Fruit fly (Drosophila melanogaster) whole organism, adult: ENCODE measurements around the gene CG18636.

Source experiments
- CG11617 ChIP-seq: fragments of 200-800 bp; sonication (Bioruptor generic); optimal IDR thresholded peaks from 2 replicates; lab custom pipeline; 2017; ENCODE audit warnings: mild to moderate bottlenecking, missing biosample characterization, missing genetic modification reagents, missing genetic modification characterization
- CG12768 ChIP-seq: fragments of 200-800 bp; sonication (Bioruptor generic); optimal IDR thresholded peaks from 2 replicates; lab custom pipeline; 2017; ENCODE audit warnings: missing biosample characterization, missing genetic modification characterization, mild to moderate bottlenecking, moderate library complexity, missing genetic modification reagents
- CG14711 ChIP-seq: fragments of 200-800 bp; sonication (Bioruptor generic); optimal IDR thresholded peaks from 2 replicates; lab custom pipeline; 2018; ENCODE audit warnings: missing biosample characterization, mild to moderate bottlenecking, missing genetic modification characterization, moderate library complexity
- CG1620 ChIP-seq: fragments of 200-800 bp; sonication (Bioruptor generic); optimal IDR thresholded peaks from 2 replicates; lab custom pipeline; 2016; ENCODE audit warnings: missing biosample characterization, missing genetic modification characterization
- CG33017 ChIP-seq: fragments of 200-800 bp; sonication (Bioruptor generic); optimal IDR thresholded peaks from 2 replicates; lab custom pipeline; 2018; ENCODE audit warnings: missing biosample characterization, mild to moderate bottlenecking, missing genetic modification characterization, moderate library complexity
- CG5204 ChIP-seq: fragments of 200-800 bp; sonication (Bioruptor generic); optimal IDR thresholded peaks from 2 replicates; lab custom pipeline; 2016; ENCODE audit warnings: missing biosample characterization, missing genetic modification characterization
- CG7045 ChIP-seq: fragments of 200-800 bp; sonication (Bioruptor generic); optimal IDR thresholded peaks from 2 replicates; lab custom pipeline; 2017; ENCODE audit warnings: missing biosample characterization, mild to moderate bottlenecking, missing genetic modification characterization
- CG7101 ChIP-seq: fragments of 200-800 bp; sonication (Bioruptor generic); optimal IDR thresholded peaks from 2 replicates; lab custom pipeline; 2018; ENCODE audit warnings: missing biosample characterization, mild to moderate bottlenecking, missing genetic modification characterization, moderate library complexity
- Clk ChIP-seq: fragments of 200-800 bp; sonication (Bioruptor generic); optimal IDR thresholded peaks from 2 replicates; lab custom pipeline; 2017; ENCODE audit warnings: missing biosample characterization, missing genetic modification characterization
- Crg-1 ChIP-seq: fragments of 200-800 bp; sonication (Bioruptor generic); optimal IDR thresholded peaks from 2 replicates; lab custom pipeline; 2016; ENCODE audit warnings: missing biosample characterization, missing genetic modification characterization
- Hr96 ChIP-seq: fragments of 200-800 bp; sonication (Bioruptor generic); optimal IDR thresholded peaks from 2 replicates; lab custom pipeline; 2016; ENCODE audit warnings: missing biosample characterization, missing genetic modification characterization
- Mnt ChIP-seq: fragments of 200-800 bp; sonication (Bioruptor generic); optimal IDR thresholded peaks from 2 replicates; lab custom pipeline; 2016; ENCODE audit warnings: missing biosample characterization, mild to moderate bottlenecking, missing genetic modification characterization
- bab1 ChIP-seq: fragments of 200-800 bp; sonication (Bioruptor generic); optimal IDR thresholded peaks from 3 replicates; lab custom pipeline; 2019; ENCODE audit warnings: missing biosample characterization, mild to moderate bottlenecking, missing genetic modification characterization, moderate library complexity
- cic ChIP-seq: fragments of 200-800 bp; sonication (Bioruptor generic); optimal IDR thresholded peaks from 2 replicates; lab custom pipeline; 2017; ENCODE audit warnings: missing biosample characterization, mild to moderate bottlenecking, missing genetic modification characterization, moderate library complexity
- cnc ChIP-seq, 2 experiments: fragments of >200 bp; optimal IDR thresholded peaks; 2 replicates each; lab custom pipeline; 2017
- kay ChIP-seq: fragments of 200-800 bp; sonication (Bioruptor generic); peaks from one replicate; lab custom pipeline; 2016; ENCODE audit warnings: missing biosample characterization, missing genetic modification characterization, borderline replicate concordance
- ovo ChIP-seq: fragments of 200-800 bp; sonication (Bioruptor generic); optimal IDR thresholded peaks from 2 replicates; lab custom pipeline; 2016; ENCODE audit warnings: missing biosample characterization, missing genetic modification characterization
- pad ChIP-seq: fragments of 200-800 bp; sonication (Bioruptor generic); optimal IDR thresholded peaks from 3 replicates; lab custom pipeline; 2017; ENCODE audit warnings: missing biosample characterization, missing genetic modification characterization, mild to moderate bottlenecking, moderate library complexity, missing genetic modification reagents
- tj ChIP-seq: fragments of 200-800 bp; sonication (Bioruptor generic); optimal IDR thresholded peaks from 3 replicates; lab custom pipeline; 2017; ENCODE audit warnings: missing biosample characterization, mild to moderate bottlenecking, missing genetic modification characterization, moderate library complexity
- toe ChIP-seq: fragments of 200-800 bp; sonication (Bioruptor generic); optimal IDR thresholded peaks from 2 replicates; lab custom pipeline; 2016; ENCODE audit warnings: missing biosample characterization, missing genetic modification characterization

CG18636 gene

dm6 chr2L:14784498-14784897 lies at the start of gene CG18636:
Gene CG18636 (minus strand): TSS chr2L:14784598.
- TF ChIP-seq CG12768 (no peak), Mnt (no peak), kay (no peak), cnc (optimal IDR thresholded peaks at IDR 0.05; lab: Kevin White, UChicago) (no peak), CG7045 (GFP tag; lab: Kevin White, UChicago) (no peak), Clk (no peak), CG7101 (no peak), pad (GFP tag; lab: Kevin White, UChicago) (no peak), CG1620 (GFP tag; lab: Kevin White, UChicago) (no peak), Crg-1 (GFP tag; lab: Kevin White, UChicago) (no peak), CG14711 (tag; lab: Kevin White, UChicago) (no peak), bab1 (GFP tag; lab: Kevin White, UChicago) (no peak), CG5204 (GFP tag; lab: Kevin White, UChicago) (no peak), CG33017 (no peak), CG11617 (GFP tag; lab: Kevin White, UChicago) (no peak), Hr96 (GFP tag; lab: Kevin White, UChicago) (no peak), toe (GFP tag; lab: Kevin White, UChicago) (no peak), tj (GFP tag; lab: Kevin White, UChicago) (no peak), ovo (GFP tag; lab: Kevin White, UChicago) (no peak), cic (GFP tag; lab: Kevin White, UChicago) (no peak)

- TF ChIP-seq CG7101 (no peak), cic (GFP tag; lab: Kevin White, UChicago) (no peak), kay (no peak)
Observed at dm6 chr2L:14810461-14810860, 26.1 kb upstream of the CG18636 start, which contains the start of gene CG33309. Gene CG33309 (plus strand): TSS chr2L:14810761.

dm6 chr2L:14802034-14802433 lies 17.6 kb upstream of the CG18636 start, which contains the start of gene CG33308:
Gene CG33308 (plus strand): TSS chr2L:14802334.
- TF ChIP-seq Crg-1 (GFP tag; lab: Kevin White, UChicago) (no peak), kay (no peak), CG12768 (no peak)

dm6 chr2L:14797554-14797953 lies 13.2 kb upstream of the CG18636 start:
- TF ChIP-seq Mnt = no peak
- TF ChIP-seq tj (GFP tag; lab: Kevin White, UChicago) = no peak
- TF ChIP-seq CG1620 (GFP tag; lab: Kevin White, UChicago) = no peak
- TF ChIP-seq ovo (GFP tag; lab: Kevin White, UChicago) = no peak
- TF ChIP-seq Hr96 (GFP tag; lab: Kevin White, UChicago) = no peak
- no peak for TF ChIP-seq bab1 (GFP tag; lab: Kevin White, UChicago)

dm6 chr2L:14796542-14796941 lies 12.1 kb upstream of the CG18636 start, which contains the start of gene CG18420:
Gene CG18420 (minus strand): TSS chr2L:14796642.
- no peak for TF ChIP-seq cnc (optimal IDR thresholded peaks at IDR 0.05; lab: Kevin White, UChicago)
- no peak for TF ChIP-seq CG11617 (GFP tag; lab: Kevin White, UChicago)
- no peak for TF ChIP-seq CG1620 (GFP tag; lab: Kevin White, UChicago)
- no peak for TF ChIP-seq tj (GFP tag; lab: Kevin White, UChicago)
- no peak for TF ChIP-seq ovo (GFP tag; lab: Kevin White, UChicago)
- no peak for TF ChIP-seq CG14711 (tag; lab: Kevin White, UChicago)
- TF ChIP-seq CG7045 (GFP tag; lab: Kevin White, UChicago) = no peak
- TF ChIP-seq bab1 (GFP tag; lab: Kevin White, UChicago) = no peak
- no peak for TF ChIP-seq Hr96 (GFP tag; lab: Kevin White, UChicago)
- no peak for TF ChIP-seq Clk
- no peak for TF ChIP-seq Mnt
- no peak for TF ChIP-seq pad (GFP tag; lab: Kevin White, UChicago)
- no peak for TF ChIP-seq toe (GFP tag; lab: Kevin White, UChicago)

- no peak for TF ChIP-seq CG33017
- TF ChIP-seq toe (GFP tag; lab: Kevin White, UChicago) = no peak
- TF ChIP-seq CG11617 (GFP tag; lab: Kevin White, UChicago) = no peak
- TF ChIP-seq Mnt = no peak
- no peak for TF ChIP-seq CG5204 (GFP tag; lab: Kevin White, UChicago)
- no peak for TF ChIP-seq cnc (optimal IDR thresholded peaks at IDR 0.05; lab: Kevin White, UChicago)
- no peak for TF ChIP-seq CG7045 (GFP tag; lab: Kevin White, UChicago)
- TF ChIP-seq pad (GFP tag; lab: Kevin White, UChicago) = no peak
- no peak for TF ChIP-seq CG7101
- no peak for TF ChIP-seq bab1 (GFP tag; lab: Kevin White, UChicago)
- no peak for TF ChIP-seq Clk
Observed at dm6 chr2L:14774713-14775112, 9.7 kb downstream of the CG18636 start, which contains the start of gene CG4650. Gene CG4650 (minus strand): TSS chr2L:14774981.

- TF ChIP-seq Hr96 (GFP tag; lab: Kevin White, UChicago) (no peak), CG33017 (no peak), cic (GFP tag; lab: Kevin White, UChicago) (no peak), CG7045 (GFP tag; lab: Kevin White, UChicago) (no peak), cnc (optimal IDR thresholded peaks at IDR 0.05; lab: Kevin White, UChicago) (no peak), Crg-1 (GFP tag; lab: Kevin White, UChicago) (no peak), Mnt (no peak), pad (GFP tag; lab: Kevin White, UChicago) (no peak), bab1 (GFP tag; lab: Kevin White, UChicago) (no peak), CG12768 (no peak), CG11617 (GFP tag; lab: Kevin White, UChicago) (no peak), ovo (GFP tag; lab: Kevin White, UChicago) (no peak), CG5204 (GFP tag; lab: Kevin White, UChicago) (no peak), tj (GFP tag; lab: Kevin White, UChicago) (no peak), CG14711 (tag; lab: Kevin White, UChicago) (no peak), kay (no peak), Clk (no peak)
Observed at dm6 chr2L:14765608-14766007, 18.8 kb downstream of the CG18636 start, which contains the start of gene CG4701. Gene CG4701 (plus strand): TSS chr2L:14765908.
